Worm (Caenorhabditis elegans) whole organism, mixed stage, embryonic: ENCODE data around the gene unc-61.

Experiments
- M03D4.4 ChIP-seq: sonication (generic microtip); optimal IDR thresholded peaks from 2 replicates; lab custom pipeline; 2017; ENCODE audit warnings: mild to moderate bottlenecking, missing genetic modification characterization, missing compliant biosample characterization
- bed-3 ChIP-seq: fragments of 200-800 bp; sonication (Bioruptor generic); optimal IDR thresholded peaks from 3 replicates; lab custom pipeline; 2018; ENCODE audit warnings: mild to moderate bottlenecking, missing genetic modification characterization, moderate library complexity, missing compliant biosample characterization
- blmp-1 ChIP-seq: fragments of 150-350 bp; optimal IDR thresholded peaks from 2 replicates; lab custom pipeline; 2014; ENCODE audit warnings: missing biosample characterization, missing genetic modification characterization
- ceh-39 ChIP-seq: fragments of 150-350 bp; optimal IDR thresholded peaks from 2 replicates; lab custom pipeline; 2014; ENCODE audit warnings: missing biosample characterization, missing genetic modification characterization
- ceh-83 ChIP-seq: fragments of 200-800 bp; sonication (Bioruptor generic); optimal IDR thresholded peaks from 2 replicates; lab custom pipeline; 2018; ENCODE audit warnings: mild to moderate bottlenecking, missing genetic modification characterization, missing compliant biosample characterization
- ces-1 ChIP-seq: fragments of 150-350 bp; optimal IDR thresholded peaks from 2 replicates; lab custom pipeline; 2014; ENCODE audit warnings: missing biosample characterization, missing genetic modification reagents, missing genetic modification characterization
- cnd-1 ChIP-seq: fragments of 200-800 bp; sonication (Bioruptor generic); optimal IDR thresholded peaks from 2 replicates; lab custom pipeline; 2018; ENCODE audit warnings: mild to moderate bottlenecking, missing genetic modification characterization, missing compliant biosample characterization
- drap-1 ChIP-seq: fragments of 200-800 bp; sonication (Bioruptor generic); optimal IDR thresholded peaks from 3 replicates; lab custom pipeline; 2018; ENCODE audit warnings: mild to moderate bottlenecking, missing genetic modification characterization, missing compliant biosample characterization
- elt-1 ChIP-seq: sonication (generic microtip); optimal IDR thresholded peaks from 2 replicates; lab custom pipeline; 2017; ENCODE audit warnings: missing genetic modification characterization, mild to moderate bottlenecking, missing compliant biosample characterization, antibody characterized with exemption, moderate library complexity, borderline replicate concordance; ENCODE audit not compliant: insufficient read depth
- elt-3 ChIP-seq: fragments of 150-350 bp; optimal IDR thresholded peaks from 2 replicates; lab custom pipeline; 2014; ENCODE audit warnings: missing biosample characterization, missing genetic modification characterization
- flh-1 ChIP-seq: fragments of 200-800 bp; sonication (Bioruptor generic); optimal IDR thresholded peaks from 2 replicates; lab custom pipeline; 2018; ENCODE audit warnings: mild to moderate bottlenecking, missing genetic modification characterization, moderate library complexity, missing compliant biosample characterization
- ham-2 ChIP-seq: fragments of 200-800 bp; sonication (Bioruptor generic); optimal IDR thresholded peaks from 2 replicates; lab custom pipeline; 2018; ENCODE audit warnings: mild to moderate bottlenecking, missing genetic modification characterization, missing compliant biosample characterization
- hlh-1 ChIP-seq: fragments of 150-350 bp; optimal IDR thresholded peaks from 2 replicates; lab custom pipeline; 2014; ENCODE audit warnings: missing biosample characterization, missing genetic modification reagents, missing genetic modification characterization
- lin-13 ChIP-seq: fragments of 150-350 bp; optimal IDR thresholded peaks from 2 replicates; lab custom pipeline; 2014; ENCODE audit warnings: missing biosample characterization, missing genetic modification characterization
- lin-32 ChIP-seq: fragments of 200-800 bp; sonication (Bioruptor generic); optimal IDR thresholded peaks from 2 replicates; lab custom pipeline; 2018; ENCODE audit warnings: mild to moderate bottlenecking, missing genetic modification characterization, missing compliant biosample characterization
- lsy-2 ChIP-seq: fragments of 150-350 bp; optimal IDR thresholded peaks from 2 replicates; lab custom pipeline; 2014; ENCODE audit warnings: missing biosample characterization, missing genetic modification characterization
- mab-5 ChIP-seq: fragments of 150-350 bp; optimal IDR thresholded peaks from 2 replicates; lab custom pipeline; 2014; ENCODE audit warnings: missing biosample characterization, missing genetic modification characterization
- mep-1 ChIP-seq: fragments of 150-350 bp; optimal IDR thresholded peaks from 2 replicates; lab custom pipeline; 2017; ENCODE audit warnings: missing biosample characterization, missing genetic modification reagents, missing genetic modification characterization, inconsistent platforms
- mls-2 ChIP-seq: sonication (generic microtip); optimal IDR thresholded peaks from 2 replicates; lab custom pipeline; 2016; ENCODE audit warnings: mild to moderate bottlenecking, missing genetic modification characterization, moderate library complexity, missing compliant biosample characterization
- nhr-12 ChIP-seq: fragments of 150-350 bp; optimal IDR thresholded peaks from 2 replicates; lab custom pipeline; 2014; ENCODE audit warnings: missing biosample characterization, missing genetic modification characterization
- nhr-2 ChIP-seq: fragments of 150-350 bp; optimal IDR thresholded peaks from 2 replicates; lab custom pipeline; 2014; ENCODE audit warnings: missing biosample characterization, missing genetic modification characterization
- nhr-237 ChIP-seq: fragments of 150-350 bp; optimal IDR thresholded peaks from 2 replicates; lab custom pipeline; 2014; ENCODE audit warnings: missing biosample characterization, missing genetic modification characterization
- nhr-28 ChIP-seq: fragments of 150-350 bp; optimal IDR thresholded peaks from 2 replicates; lab custom pipeline; 2014; ENCODE audit warnings: missing biosample characterization, missing genetic modification characterization
- nhr-76 ChIP-seq: sonication (generic microtip); optimal IDR thresholded peaks from 2 replicates; lab custom pipeline; 2017; ENCODE audit warnings: missing biosample characterization, missing genetic modification characterization
- pha-4 ChIP-seq: fragments of 150-350 bp; optimal IDR thresholded peaks from 2 replicates; lab custom pipeline; 2018; ENCODE audit warnings: missing biosample characterization, missing genetic modification reagents, missing genetic modification characterization
- sem-2 ChIP-seq: fragments of 200-800 bp; sonication (Bioruptor generic); optimal IDR thresholded peaks from 2 replicates; lab custom pipeline; 2018; ENCODE audit warnings: mild to moderate bottlenecking, missing genetic modification characterization, missing compliant biosample characterization
- snpc-4 ChIP-seq: fragments of 150-350 bp; optimal IDR thresholded peaks from 2 replicates; lab custom pipeline; 2014; ENCODE audit warnings: missing biosample characterization, missing genetic modification characterization
- sptf-1 ChIP-seq: sonication (generic microtip); optimal IDR thresholded peaks from 2 replicates; lab custom pipeline; 2017; ENCODE audit warnings: mild to moderate bottlenecking, missing genetic modification characterization, moderate library complexity, missing compliant biosample characterization
- tbx-8 ChIP-seq: fragments of 200-800 bp; sonication (Bioruptor generic); optimal IDR thresholded peaks from 2 replicates; lab custom pipeline; 2018; ENCODE audit warnings: mild to moderate bottlenecking, missing genetic modification characterization, moderate library complexity, missing compliant biosample characterization
- unc-120 ChIP-seq: sonication (generic microtip); optimal IDR thresholded peaks from 2 replicates; lab custom pipeline; 2017; ENCODE audit warnings: missing genetic modification characterization, missing compliant biosample characterization; ENCODE audit not compliant: poor library complexity, severe bottlenecking
- unc-39 ChIP-seq: fragments of 150-350 bp; optimal IDR thresholded peaks from 2 replicates; lab custom pipeline; 2014; ENCODE audit warnings: missing biosample characterization, missing genetic modification characterization
- unc-62 ChIP-seq: fragments of 150-350 bp; optimal IDR thresholded peaks from 2 replicates; lab custom pipeline; 2014; ENCODE audit warnings: missing biosample characterization, missing genetic modification reagents, missing genetic modification characterization
- zip-8 ChIP-seq: fragments of 150-350 bp; optimal IDR thresholded peaks from 2 replicates; lab custom pipeline; 2014; ENCODE audit warnings: missing biosample characterization, missing genetic modification characterization

unc-61 gene

DNA sequence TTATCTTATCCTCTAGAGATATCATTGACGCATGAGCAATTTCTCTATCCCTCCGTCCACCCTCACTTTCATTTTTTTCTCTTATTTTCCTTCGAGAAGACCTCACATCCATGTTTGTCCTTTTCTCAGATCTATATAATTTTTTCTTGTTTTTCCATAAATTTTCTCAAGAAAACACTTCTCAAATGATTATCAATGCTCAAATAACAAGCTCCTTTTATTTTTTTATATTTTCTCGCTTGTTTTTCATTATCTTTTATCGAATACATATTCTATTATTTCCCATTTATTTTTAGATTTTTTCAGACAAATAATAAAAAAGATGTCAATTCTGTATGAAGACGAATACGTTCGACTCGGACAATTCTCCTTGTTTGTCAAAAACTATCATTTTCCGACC is 11.0 kb downstream of the unc-61 start, which contains the start of gene R08A2.7:
R08A2.7 (plus strand) TSS at position 301 of the 400 bp plus-strand sequence.
- TF ChIP-seq flh-1: no peak
- TF ChIP-seq drap-1 (GFP tag; lab: Kevin White, UChicago): no peak
- no peak for TF ChIP-seq bed-3 (GFP tag; lab: Kevin White, UChicago)
- no peak for TF ChIP-seq ceh-83 (GFP tag; lab: Kevin White, UChicago)
- no peak for TF ChIP-seq nhr-2 (tag; lab: Kevin White, UChicago)
- no peak for TF ChIP-seq M03D4.4 (tag; lab: Kevin White, UChicago)
- TF ChIP-seq blmp-1 (tag; lab: Kevin White, UChicago): no peak
- TF ChIP-seq zip-8: no peak
- TF ChIP-seq ham-2 (GFP tag; lab: Kevin White, UChicago): no peak
- no peak for TF ChIP-seq lin-32
- TF ChIP-seq lsy-2: no peak
- no peak for TF ChIP-seq sem-2 (GFP tag; lab: Kevin White, UChicago)
- no peak for TF ChIP-seq ceh-39 (tag; lab: Kevin White, UChicago)
- no peak for TF ChIP-seq unc-120 (tag; lab: Kevin White, UChicago)
- no peak for TF ChIP-seq unc-39 (tag; lab: Kevin White, UChicago)
- TF ChIP-seq nhr-237 (tag; lab: Kevin White, UChicago): no peak
- no peak for TF ChIP-seq nhr-28
- no peak for TF ChIP-seq mep-1 (tag; lab: Kevin White, UChicago)
- no peak for TF ChIP-seq elt-1 (tag; lab: Kevin White, UChicago)
- TF ChIP-seq ces-1 (GFP tag; lab: Kevin White, UChicago): no peak

DNA sequence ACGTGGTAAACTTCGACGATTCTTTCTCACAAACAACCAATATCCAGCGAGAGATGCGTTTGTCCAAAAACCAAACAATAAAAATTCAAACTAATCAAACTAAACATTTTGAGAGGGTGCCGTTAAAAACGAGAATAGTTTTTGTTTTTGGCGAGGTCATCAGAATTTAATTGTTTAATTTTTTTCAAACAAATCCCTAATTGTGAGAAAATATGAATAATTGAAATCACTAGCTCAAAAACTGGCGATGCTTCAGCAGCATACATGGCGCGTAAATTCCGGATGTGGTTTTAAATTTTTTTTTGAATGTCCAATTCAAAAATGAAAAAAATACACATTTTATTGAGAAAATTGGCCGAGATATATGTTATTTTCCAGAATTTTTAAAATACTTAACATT is 14.5 kb downstream of the unc-61 start, which contains the start of gene R08A2.1:
R08A2.1 (minus strand) TSS at position 101 of the 400 bp plus-strand sequence.
- no peak for TF ChIP-seq zip-8
- TF ChIP-seq lin-13 (tag; lab: Kevin White, UChicago): no peak
- no peak for TF ChIP-seq lin-32
- no peak for TF ChIP-seq mls-2
- no peak for TF ChIP-seq blmp-1 (tag; lab: Kevin White, UChicago)
- TF ChIP-seq, all 35 proteins: peak for 0

DNA sequence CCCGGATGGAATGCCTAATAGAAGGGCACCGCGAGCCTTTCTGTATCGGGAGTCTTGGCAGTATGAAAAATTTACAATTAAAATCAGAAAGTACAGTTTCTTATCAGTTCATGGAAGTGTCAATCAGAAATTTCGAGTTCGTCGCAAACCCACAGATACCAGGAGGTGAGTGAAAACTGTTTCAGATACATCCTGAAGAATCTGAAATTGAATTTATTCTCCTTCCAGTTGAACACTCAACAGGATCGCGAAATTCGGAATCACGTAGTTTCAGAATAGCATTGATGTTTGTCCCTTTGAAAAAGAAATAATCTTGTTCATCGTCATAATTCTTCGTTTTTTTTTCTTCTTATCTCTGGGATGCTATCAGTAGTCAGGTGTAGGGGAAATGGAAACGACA is 17.9 kb downstream of the unc-61 start, which contains the start of gene fbxa-147:
fbxa-147 (plus strand) TSS at position 386 of the 400 bp plus-strand sequence.
- no peak for TF ChIP-seq snpc-4
- TF ChIP-seq flh-1: no peak
- TF ChIP-seq ces-1 (GFP tag; lab: Kevin White, UChicago): no peak
- no peak for TF ChIP-seq nhr-12
- TF ChIP-seq nhr-76 (tag; lab: Kevin White, UChicago): no peak
- TF ChIP-seq mab-5 (tag; lab: Kevin White, UChicago): no peak
- TF ChIP-seq zip-8: no peak
- TF ChIP-seq cnd-1 (tag; lab: Kevin White, UChicago): no peak

DNA sequence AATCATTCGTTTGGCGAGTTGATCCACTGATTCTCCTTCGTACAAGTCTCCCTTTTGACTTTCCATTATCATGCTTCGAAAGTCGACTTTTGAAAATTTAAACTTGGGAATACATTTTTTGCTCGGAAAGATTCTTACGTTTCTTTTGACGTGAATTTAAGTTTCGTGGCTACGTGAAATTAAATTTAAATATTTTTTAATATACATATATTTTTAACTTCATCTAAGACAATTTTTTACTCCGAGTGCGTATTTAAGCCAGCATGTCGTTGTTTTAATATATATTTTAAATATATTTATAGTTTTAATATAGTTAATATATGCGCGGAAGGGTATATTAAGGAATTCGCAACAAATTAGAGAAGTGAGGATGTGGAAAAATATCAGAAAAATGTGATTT is 18.4 kb downstream of the unc-61 start, which contains the start of gene R08A2.2:
R08A2.2 (minus strand) TSS at position 101 of the 400 bp plus-strand sequence.
- no peak for TF ChIP-seq ces-1 (GFP tag; lab: Kevin White, UChicago)

DNA sequence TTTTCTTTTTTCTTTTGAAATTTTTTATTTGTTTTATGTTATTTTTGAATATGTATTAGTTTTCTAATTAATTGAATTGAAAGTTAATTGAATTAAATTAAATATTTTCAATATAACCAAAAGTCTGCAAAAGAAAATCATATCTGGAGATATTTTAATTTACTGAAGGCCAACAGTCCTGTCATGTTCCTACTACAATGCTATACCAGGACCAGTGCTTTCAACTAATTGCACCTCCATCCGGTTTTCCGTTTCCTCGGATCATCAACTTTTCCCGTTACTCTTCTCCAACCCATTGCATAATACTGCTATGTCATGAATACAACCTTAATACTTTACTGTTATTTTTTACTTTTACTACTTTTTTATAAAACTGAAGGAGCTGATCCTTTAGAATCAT is 21.7 kb downstream of the unc-61 start, which contains the start of gene R08A2.5:
R08A2.5 (plus strand) TSS at position 301 of the 400 bp plus-strand sequence.
- TF ChIP-seq hlh-1 (tag; lab: Kevin White, UChicago) (no peak), ces-1 (GFP tag; lab: Kevin White, UChicago) (no peak), snpc-4 (no peak), elt-3 (tag; lab: Kevin White, UChicago) (no peak), mep-1 (tag; lab: Kevin White, UChicago) (no peak), sptf-1 (no peak), mls-2 (no peak), bed-3 (GFP tag; lab: Kevin White, UChicago) (no peak), blmp-1 (tag; lab: Kevin White, UChicago) (no peak), nhr-237 (tag; lab: Kevin White, UChicago) (no peak), pha-4 (tag; lab: Kevin White, UChicago) (no peak), lsy-2 (no peak), nhr-28 (no peak)

DNA sequence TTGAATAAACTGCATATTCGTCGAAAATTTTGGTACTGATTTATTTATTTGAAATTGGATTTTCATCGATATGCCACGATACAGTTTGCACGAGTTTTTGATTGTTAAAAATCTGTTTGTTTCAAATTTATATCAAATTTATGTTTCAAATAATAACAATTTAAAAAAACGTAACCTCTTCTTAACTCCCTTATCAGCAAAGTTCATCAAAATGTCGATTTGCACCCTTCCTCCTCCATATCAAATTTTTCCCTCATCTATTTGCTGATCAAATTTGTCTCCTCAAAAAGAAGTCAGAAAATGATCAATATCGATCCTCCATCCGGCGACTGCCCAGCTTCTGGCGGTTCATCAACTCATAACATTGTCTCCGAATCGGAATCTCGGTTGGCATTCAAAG is 23.0 kb downstream of the unc-61 start, which contains the start of gene ssp-33:
ssp-33 (plus strand) TSS at position 301 of the 400 bp plus-strand sequence.
- TF ChIP-seq lsy-2 (no peak), hlh-1 (tag; lab: Kevin White, UChicago) (no peak), M03D4.4 (tag; lab: Kevin White, UChicago) (no peak), ceh-83 (GFP tag; lab: Kevin White, UChicago) (no peak), blmp-1 (tag; lab: Kevin White, UChicago) (no peak), mab-5 (tag; lab: Kevin White, UChicago) (no peak), lin-32 (no peak), elt-3 (tag; lab: Kevin White, UChicago) (no peak), lin-13 (tag; lab: Kevin White, UChicago) (no peak), ham-2 (GFP tag; lab: Kevin White, UChicago) (no peak), zip-8 (no peak), drap-1 (GFP tag; lab: Kevin White, UChicago) (no peak), nhr-28 (no peak), tbx-8 (GFP tag; lab: Kevin White, UChicago) (no peak), snpc-4 (no peak), cnd-1 (tag; lab: Kevin White, UChicago) (no peak), nhr-76 (tag; lab: Kevin White, UChicago) (no peak), unc-62 (no peak), pha-4 (tag; lab: Kevin White, UChicago) (no peak)
- TF ChIP-seq, all 35 proteins: peak for 0
